Fruit fly (Drosophila melanogaster): ENCODE results near the gene EMC1.

The EMC1 gene

DNA sequence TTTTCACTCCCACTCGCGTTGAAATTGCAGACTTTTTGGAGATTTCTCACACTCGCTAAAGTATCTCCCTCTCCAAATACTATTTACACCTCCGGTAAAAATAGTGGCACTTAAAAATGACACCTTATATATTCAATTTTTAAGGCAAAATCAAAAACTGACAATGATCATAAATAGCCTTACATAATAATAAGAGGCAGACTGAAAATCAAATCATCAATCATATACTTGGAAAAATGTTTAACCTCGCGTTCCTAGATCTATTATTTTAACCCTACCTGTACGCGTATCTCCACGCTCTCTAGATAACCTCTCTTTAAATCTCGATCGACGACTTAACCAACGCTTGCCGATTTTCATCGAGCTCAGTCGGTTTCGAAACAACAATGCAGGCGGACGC lies 11.7 kb downstream of the EMC1 start (continued):
- TF ChIP-seq CG6272 (GFP tag; IDR thresholded peaks at IDR 0.05) = peak; percentile 32; the same call in 1 of the 2 replicates
- no peak for TF ChIP-seq zen2 (GFP tag; IDR thresholded peaks at IDR 0.05; ENCODE audit: partially characterized antibody)
- peak; percentile 68; the same call in 1 of the 2 replicates for TF ChIP-seq ara (GFP tag; IDR thresholded peaks at IDR 0.05)
- TF ChIP-seq Hmx (GFP tag; optimal IDR thresholded peaks at IDR 0.05) = peak; percentile 52
- no peak for TF ChIP-seq pfk (GFP tag; optimal IDR thresholded peaks at IDR 0.05)
- TF ChIP-seq Pdp1 (GFP tag; optimal IDR thresholded peaks at IDR 0.05) = peak; percentile 59 to 66
- peak; percentile 60; the same call in 1 of the 3 replicates for TF ChIP-seq H15 (GFP tag; IDR thresholded peaks at IDR 0.05)
- TF ChIP-seq exex (tag; optimal IDR thresholded peaks at IDR 0.05) = no peak
- TF ChIP-seq Abd-B (GFP tag; optimal IDR thresholded peaks at IDR 0.05) = peak; percentile 33
- TF ChIP-seq CG42726 (GFP tag; IDR thresholded peaks at IDR 0.05; ENCODE audit: partially characterized antibody) = no peak
- peak; percentile 40; the same call in 1 of the 2 replicates for TF ChIP-seq danr (GFP tag; IDR thresholded peaks at IDR 0.05)
- TF ChIP-seq CG9215 (GFP tag; IDR thresholded peaks at IDR 0.05) = peak; percentile 55
- peak; percentile 56 for TF ChIP-seq maf-S (GFP tag; optimal IDR thresholded peaks at IDR 0.05)
- peak; percentile 41 for TF ChIP-seq CG10654 (GFP tag; optimal IDR thresholded peaks at IDR 0.05)
- TF ChIP-seq Adf1 (GFP tag; IDR thresholded peaks at IDR 0.05) = peak; percentile 43; the same call in 1 of the 2 replicates
- peak; percentile 40 for TF ChIP-seq NC2β (GFP tag; optimal IDR thresholded peaks at IDR 0.05)
- TF ChIP-seq HLH3B (GFP tag; IDR thresholded peaks at IDR 0.05) = peak; percentile 74
- TF ChIP-seq dmrt99B (tag; optimal IDR thresholded peaks at IDR 0.05) = no peak
- TF ChIP-seq org-1 (GFP tag; optimal IDR thresholded peaks at IDR 0.05) = peak; percentile 53
- TF ChIP-seq CG8944 (GFP tag; optimal IDR thresholded peaks at IDR 0.05) = no peak
- peak; percentile 82 for TF ChIP-seq tgo (GFP tag; IDR thresholded peaks at IDR 0.05)
- no peak for TF ChIP-seq slou (GFP tag; optimal IDR thresholded peaks at IDR 0.05)
- TF ChIP-seq row (GFP tag; IDR thresholded peaks at IDR 0.05) = peak; percentile 86
- TF ChIP-seq klu (GFP tag; IDR thresholded peaks at IDR 0.05) = 0 out of 2 replicates have a peak, but pooled peaks have one; percentile 33
- TF ChIP-seq Dll (GFP tag; IDR thresholded peaks at IDR 0.05; ENCODE audit: partially characterized antibody) = no peak
- TF ChIP-seq CG6813 (GFP tag; optimal IDR thresholded peaks at IDR 0.05) = peak; percentile 70
- TF ChIP-seq chinmo (GFP tag; IDR thresholded peaks at IDR 0.05; ENCODE audit: partially characterized antibody) = no peak
- peak; percentile 59; the same call in 1 of the 2 replicates for TF ChIP-seq CG1024 (GFP tag; IDR thresholded peaks at IDR 0.05)
- no peak for TF ChIP-seq Spps (tag; optimal IDR thresholded peaks at IDR 0.05)
- peak; percentile 61 for TF ChIP-seq CG18619 (GFP tag; optimal IDR thresholded peaks at IDR 0.05)
- peak; percentile 55 for TF ChIP-seq CG1233 (GFP tag; optimal IDR thresholded peaks at IDR 0.05)
- no peak for TF ChIP-seq corto (GFP tag; optimal IDR thresholded peaks at IDR 0.05)
- peak; percentile 30; the same call in 1 of the 2 replicates for TF ChIP-seq MBD-R2 (GFP tag; IDR thresholded peaks at IDR 0.05)
- no peak for TF ChIP-seq insv (GFP tag; optimal IDR thresholded peaks at IDR 0.05)
- TF ChIP-seq ems (GFP tag; optimal IDR thresholded peaks at IDR 0.05) = peak; percentile 30
- no peak for TF ChIP-seq gce (GFP tag; IDR thresholded peaks at IDR 0.05)
- TF ChIP-seq ATbp (GFP tag; optimal IDR thresholded peaks at IDR 0.05) = no peak
- TF ChIP-seq CG3847 (GFP tag; IDR thresholded peaks at IDR 0.05) = peak; percentile 67
- TF ChIP-seq Ssrp (tag; optimal IDR thresholded peaks at IDR 0.05) = no peak
- peak; percentile 82 for TF ChIP-seq Med (GFP tag)
- TF ChIP-seq CG18476 (GFP tag; optimal IDR thresholded peaks at IDR 0.05) = peak; percentile 41
- TF ChIP-seq NK7.1 (GFP tag; optimal IDR thresholded peaks at IDR 0.05) = no peak
- TF ChIP-seq CG7372 (GFP tag; IDR thresholded peaks at IDR 0.05) = peak; percentile 55
- TF ChIP-seq C15 (GFP tag; IDR thresholded peaks at IDR 0.05) = no peak
- TF ChIP-seq Hsf (GFP tag; optimal IDR thresholded peaks at IDR 0.05) = peak; percentile 67
- TF ChIP-seq CG1832 (GFP tag; optimal IDR thresholded peaks at IDR 0.05) = no peak
- no peak for TF ChIP-seq CG9876 (GFP tag; optimal IDR thresholded peaks at IDR 0.05)
- TF ChIP-seq nerfin-2 (GFP tag; IDR thresholded peaks at IDR 0.05; ENCODE audit: partially characterized antibody) = no peak
- TF ChIP-seq CG12942 (GFP tag; optimal IDR thresholded peaks at IDR 0.05) = no peak
- TF ChIP-seq tin (GFP tag; optimal IDR thresholded peaks at IDR 0.05) = peak; percentile 30
- TF ChIP-seq CG16779 (GFP tag; IDR thresholded peaks at IDR 0.05) = peak; percentile 67; the same call in 1 of the 2 replicates

Measured in whole organism, embryonic.